Fruit fly (Drosophila melanogaster) whole organism, adult: ENCODE measurements around the gene IPIP.

Source experiments
- CG11617 ChIP-seq: fragments of 200-800 bp; sonication (Bioruptor generic); optimal IDR thresholded peaks from 2 replicates; lab custom pipeline; 2017; ENCODE audit warnings: mild to moderate bottlenecking, missing biosample characterization, missing genetic modification reagents, missing genetic modification characterization
- CG12768 ChIP-seq: fragments of 200-800 bp; sonication (Bioruptor generic); optimal IDR thresholded peaks from 2 replicates; lab custom pipeline; 2017; ENCODE audit warnings: missing biosample characterization, missing genetic modification characterization, mild to moderate bottlenecking, moderate library complexity, missing genetic modification reagents
- CG14711 ChIP-seq: fragments of 200-800 bp; sonication (Bioruptor generic); optimal IDR thresholded peaks from 2 replicates; lab custom pipeline; 2018; ENCODE audit warnings: missing biosample characterization, mild to moderate bottlenecking, missing genetic modification characterization, moderate library complexity
- CG1620 ChIP-seq: fragments of 200-800 bp; sonication (Bioruptor generic); optimal IDR thresholded peaks from 2 replicates; lab custom pipeline; 2016; ENCODE audit warnings: missing biosample characterization, missing genetic modification characterization
- CG33017 ChIP-seq: fragments of 200-800 bp; sonication (Bioruptor generic); optimal IDR thresholded peaks from 2 replicates; lab custom pipeline; 2018; ENCODE audit warnings: missing biosample characterization, mild to moderate bottlenecking, missing genetic modification characterization, moderate library complexity
- CG5204 ChIP-seq: fragments of 200-800 bp; sonication (Bioruptor generic); optimal IDR thresholded peaks from 2 replicates; lab custom pipeline; 2016; ENCODE audit warnings: missing biosample characterization, missing genetic modification characterization
- CG7045 ChIP-seq: fragments of 200-800 bp; sonication (Bioruptor generic); optimal IDR thresholded peaks from 2 replicates; lab custom pipeline; 2017; ENCODE audit warnings: missing biosample characterization, mild to moderate bottlenecking, missing genetic modification characterization
- CG7101 ChIP-seq: fragments of 200-800 bp; sonication (Bioruptor generic); optimal IDR thresholded peaks from 2 replicates; lab custom pipeline; 2018; ENCODE audit warnings: missing biosample characterization, mild to moderate bottlenecking, missing genetic modification characterization, moderate library complexity
- Clk ChIP-seq: fragments of 200-800 bp; sonication (Bioruptor generic); optimal IDR thresholded peaks from 2 replicates; lab custom pipeline; 2017; ENCODE audit warnings: missing biosample characterization, missing genetic modification characterization
- Crg-1 ChIP-seq: fragments of 200-800 bp; sonication (Bioruptor generic); optimal IDR thresholded peaks from 2 replicates; lab custom pipeline; 2016; ENCODE audit warnings: missing biosample characterization, missing genetic modification characterization
- Hr96 ChIP-seq: fragments of 200-800 bp; sonication (Bioruptor generic); optimal IDR thresholded peaks from 2 replicates; lab custom pipeline; 2016; ENCODE audit warnings: missing biosample characterization, missing genetic modification characterization
- Mnt ChIP-seq: fragments of 200-800 bp; sonication (Bioruptor generic); optimal IDR thresholded peaks from 2 replicates; lab custom pipeline; 2016; ENCODE audit warnings: missing biosample characterization, mild to moderate bottlenecking, missing genetic modification characterization
- bab1 ChIP-seq: fragments of 200-800 bp; sonication (Bioruptor generic); optimal IDR thresholded peaks from 3 replicates; lab custom pipeline; 2019; ENCODE audit warnings: missing biosample characterization, mild to moderate bottlenecking, missing genetic modification characterization, moderate library complexity
- cic ChIP-seq: fragments of 200-800 bp; sonication (Bioruptor generic); optimal IDR thresholded peaks from 2 replicates; lab custom pipeline; 2017; ENCODE audit warnings: missing biosample characterization, mild to moderate bottlenecking, missing genetic modification characterization, moderate library complexity
- cnc ChIP-seq, 2 experiments: fragments of >200 bp; optimal IDR thresholded peaks; 2 replicates each; lab custom pipeline; 2017
- kay ChIP-seq: fragments of 200-800 bp; sonication (Bioruptor generic); peaks from one replicate; lab custom pipeline; 2016; ENCODE audit warnings: missing biosample characterization, missing genetic modification characterization, borderline replicate concordance
- ovo ChIP-seq: fragments of 200-800 bp; sonication (Bioruptor generic); optimal IDR thresholded peaks from 2 replicates; lab custom pipeline; 2016; ENCODE audit warnings: missing biosample characterization, missing genetic modification characterization
- pad ChIP-seq: fragments of 200-800 bp; sonication (Bioruptor generic); optimal IDR thresholded peaks from 3 replicates; lab custom pipeline; 2017; ENCODE audit warnings: missing biosample characterization, missing genetic modification characterization, mild to moderate bottlenecking, moderate library complexity, missing genetic modification reagents
- tj ChIP-seq: fragments of 200-800 bp; sonication (Bioruptor generic); optimal IDR thresholded peaks from 3 replicates; lab custom pipeline; 2017; ENCODE audit warnings: missing biosample characterization, mild to moderate bottlenecking, missing genetic modification characterization, moderate library complexity
- toe ChIP-seq: fragments of 200-800 bp; sonication (Bioruptor generic); optimal IDR thresholded peaks from 2 replicates; lab custom pipeline; 2016; ENCODE audit warnings: missing biosample characterization, missing genetic modification characterization

Gene IPIP

dm6 chr2L:6081134-6081832, 33.5 kb downstream of the IPIP start:
- TF ChIP-seq CG12768 (GFP tag; lab: Kevin White, UChicago): peak; percentile 67
- TF ChIP-seq CG14711: no peak
- peak; percentile 29 for TF ChIP-seq toe (GFP tag; lab: Kevin White, UChicago)
- no peak for TF ChIP-seq ovo (GFP tag; lab: Kevin White, UChicago)
- no peak for TF ChIP-seq Crg-1 (GFP tag; lab: Kevin White, UChicago)
- no peak for TF ChIP-seq cnc (optimal IDR thresholded peaks at IDR 0.05; lab: Kevin White, UChicago)
- TF ChIP-seq kay (GFP tag; lab: Kevin White, UChicago): peak; percentile 81
- peak; percentile 22 for TF ChIP-seq Clk (GFP tag; lab: Kevin White, UChicago)
- peak; percentile 17 for TF ChIP-seq CG1620 (GFP tag; lab: Kevin White, UChicago)
- TF ChIP-seq Mnt (GFP tag; lab: Kevin White, UChicago): peak; percentile 54
- TF ChIP-seq pad: peak; percentile 37
- TF ChIP-seq CG7101 (tag; lab: Kevin White, UChicago): peak; percentile 42
- TF ChIP-seq bab1 (GFP tag; lab: Kevin White, UChicago): no peak
- peak; percentile 89 for TF ChIP-seq cic (GFP tag; lab: Kevin White, UChicago)
- TF ChIP-seq Hr96 (GFP tag; lab: Kevin White, UChicago): peak; percentile 34
- TF ChIP-seq tj: peak; percentile 70
- peak; percentile 11 for TF ChIP-seq CG11617 (GFP tag; lab: Kevin White, UChicago)

- peak; percentile 50 for TF ChIP-seq CG33017 (tag; lab: Kevin White, UChicago)
- TF ChIP-seq pad: no peak
- no peak for TF ChIP-seq kay (GFP tag; lab: Kevin White, UChicago)
- no peak for TF ChIP-seq Clk (GFP tag; lab: Kevin White, UChicago)
- TF ChIP-seq cnc (optimal IDR thresholded peaks at IDR 0.05; lab: Kevin White, UChicago): peak; percentile 64 to 95
- TF ChIP-seq CG14711: peak; percentile 21
- TF ChIP-seq CG7045 (GFP tag; lab: Kevin White, UChicago): no peak
- TF ChIP-seq CG11617 (GFP tag; lab: Kevin White, UChicago): no peak
- TF ChIP-seq ovo (GFP tag; lab: Kevin White, UChicago): no peak
- no peak for TF ChIP-seq CG5204 (GFP tag; lab: Kevin White, UChicago)
- TF ChIP-seq CG1620 (GFP tag; lab: Kevin White, UChicago): no peak
- TF ChIP-seq cic (GFP tag; lab: Kevin White, UChicago): peak; percentile 90
- no peak for TF ChIP-seq Crg-1 (GFP tag; lab: Kevin White, UChicago)
- TF ChIP-seq bab1 (GFP tag; lab: Kevin White, UChicago): no peak
- TF ChIP-seq CG7101 (tag; lab: Kevin White, UChicago): peak; percentile 5
- TF ChIP-seq Hr96 (GFP tag; lab: Kevin White, UChicago): no peak
- no peak for TF ChIP-seq toe (GFP tag; lab: Kevin White, UChicago)
- peak; percentile 6 for TF ChIP-seq Mnt (GFP tag; lab: Kevin White, UChicago)
- peak; percentile 78 for TF ChIP-seq tj
- peak; percentile 67 for TF ChIP-seq CG12768 (GFP tag; lab: Kevin White, UChicago)
These were observed 34.4 kb downstream of the IPIP start, which contains the start of gene Kr-h1 for dm6 chr2L:6082157-6082645. Kr-h1 (plus strand) TSS chr2L:6082603.

- TF ChIP-seq pad (no peak), ovo (GFP tag; lab: Kevin White, UChicago) (peak; percentile 97), kay (GFP tag; lab: Kevin White, UChicago) (peak; percentile 99), Clk (GFP tag; lab: Kevin White, UChicago) (no peak), Hr96 (GFP tag; lab: Kevin White, UChicago) (peak; percentile 44), Crg-1 (GFP tag; lab: Kevin White, UChicago) (no peak), CG7045 (GFP tag; lab: Kevin White, UChicago) (peak; percentile 8), cnc (optimal IDR thresholded peaks at IDR 0.05; lab: Kevin White, UChicago) (peak in 1 of 2 experiments; percentile 2), CG14711 (no peak), CG5204 (GFP tag; lab: Kevin White, UChicago) (no peak), tj (peak; percentile 65), cic (GFP tag; lab: Kevin White, UChicago) (peak; percentile 96), CG1620 (GFP tag; lab: Kevin White, UChicago) (no peak), CG12768 (GFP tag; lab: Kevin White, UChicago) (peak; percentile 90), CG7101 (tag; lab: Kevin White, UChicago) (peak; percentile 18), CG33017 (tag; lab: Kevin White, UChicago) (peak; percentile 74), bab1 (GFP tag; lab: Kevin White, UChicago) (no peak), Mnt (GFP tag; lab: Kevin White, UChicago) (peak; percentile 69), CG11617 (GFP tag; lab: Kevin White, UChicago) (peak; percentile 4), toe (GFP tag; lab: Kevin White, UChicago) (no peak)
These were observed 35.3 kb downstream of the IPIP start for dm6 chr2L:6082936-6083627.

dm6 chr2L:6084694-6085093, 36.9 kb downstream of the IPIP start:
- TF ChIP-seq cic (GFP tag; lab: Kevin White, UChicago): peak; percentile 9
- TF ChIP-seq Crg-1 (GFP tag; lab: Kevin White, UChicago): no peak
- peak in 1 of 2 experiments; percentile 55 for TF ChIP-seq cnc (optimal IDR thresholded peaks at IDR 0.05; lab: Kevin White, UChicago)
